Fruit fly (Drosophila melanogaster): Measurements from ENCODE around the gene CG1792.

The CG1792 gene

DNA sequence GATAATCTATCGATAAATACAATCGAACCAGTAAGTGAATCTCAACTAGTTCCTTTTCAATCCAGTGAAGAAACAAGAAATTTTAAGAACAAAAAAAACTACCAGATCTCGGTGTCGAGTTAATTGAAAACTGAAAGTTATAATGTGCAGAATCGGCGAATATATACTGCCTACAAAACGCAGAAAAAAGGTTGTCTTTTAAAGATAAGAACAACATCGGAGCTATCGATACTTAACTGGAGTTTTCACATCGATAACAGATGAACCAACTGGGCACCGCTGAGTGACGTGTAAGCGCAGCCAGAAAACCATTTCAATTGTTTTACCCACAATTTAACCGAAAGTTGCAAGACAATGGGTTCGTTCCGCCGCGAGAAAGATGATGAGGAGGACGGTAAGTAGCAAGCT lies 44.2 kb upstream of the CG1792 start, which contains the start of gene gammaCOP (continued):
- TF ChIP-seq CG1024 (GFP tag; IDR thresholded peaks at IDR 0.05) (no peak), ap (GFP tag; IDR thresholded peaks at IDR 0.05) (no peak), Sox102F (GFP tag; optimal IDR thresholded peaks at IDR 0.05) (no peak), tll (GFP tag; optimal IDR thresholded peaks at IDR 0.05) (no peak), vfl (GFP tag; optimal IDR thresholded peaks at IDR 0.05) (no peak), Mes4 (GFP tag; optimal IDR thresholded peaks at IDR 0.05) (no peak), CG9727 (GFP tag; optimal IDR thresholded peaks at IDR 0.05) (peak; percentile 9), Drgx (GFP tag; IDR thresholded peaks at IDR 0.05) (no peak), sqz (GFP tag; optimal IDR thresholded peaks at IDR 0.05) (no peak), gcm (GFP tag; optimal IDR thresholded peaks at IDR 0.05) (peak; percentile 15), CG9817 (tag; optimal IDR thresholded peaks at IDR 0.05) (no peak), H15 (GFP tag; IDR thresholded peaks at IDR 0.05) (no peak), CG16863 (GFP tag; optimal IDR thresholded peaks at IDR 0.05) (no peak), tgo (GFP tag; IDR thresholded peaks at IDR 0.05) (no peak), grn (GFP tag; optimal IDR thresholded peaks at IDR 0.05) (peak; percentile 75), CG15479 (GFP tag; optimal IDR thresholded peaks at IDR 0.05) (no peak), Awh (GFP tag; IDR thresholded peaks at IDR 0.05) (no peak), CG10979 (tag; optimal IDR thresholded peaks at IDR 0.05) (no peak), CG5180 (GFP tag; optimal IDR thresholded peaks at IDR 0.05) (no peak), CG5953 (GFP tag; IDR thresholded peaks at IDR 0.05) (no peak), BEAF-32 (GFP tag; optimal IDR thresholded peaks at IDR 0.05) (peak; percentile 87), CG16813 (GFP tag; IDR thresholded peaks at IDR 0.05; ENCODE audit: partially characterized antibody) (peak; percentile 88), CG13424 (tag; optimal IDR thresholded peaks at IDR 0.05) (no peak), MBD-R2 (GFP tag; IDR thresholded peaks at IDR 0.05) (peak; percentile 43), CG14014 (GFP tag; IDR thresholded peaks at IDR 0.05) (no peak), Lim3 (GFP tag; IDR thresholded peaks at IDR 0.05) (no peak), CG15514 (GFP tag; optimal IDR thresholded peaks at IDR 0.05) (peak; percentile 99), HLH4C (GFP tag; IDR thresholded peaks at IDR 0.05; ENCODE audit: partially characterized antibody) (peak; percentile 92), Spps (tag; optimal IDR thresholded peaks at IDR 0.05) (peak; percentile 16), CG3065 (GFP tag; optimal IDR thresholded peaks at IDR 0.05) (no peak), Atf6 (GFP tag; IDR thresholded peaks at IDR 0.05) (no peak), chif (GFP tag; optimal IDR thresholded peaks at IDR 0.05) (no peak), Asciz (GFP tag; optimal IDR thresholded peaks at IDR 0.05) (no peak), Xrp1 (GFP tag; IDR thresholded peaks at IDR 0.05) (no peak), seq (GFP tag; IDR thresholded peaks at IDR 0.05) (no peak), crc (GFP tag; optimal IDR thresholded peaks at IDR 0.05) (no peak), CG2889 (GFP tag; IDR thresholded peaks at IDR 0.05) (no peak), Myb (GFP tag; optimal IDR thresholded peaks at IDR 0.05) (peak; percentile 37), Kr (GFP tag; optimal IDR thresholded peaks at IDR 0.05) (no peak), Stat92E (GFP tag; optimal IDR thresholded peaks at IDR 0.05) (no peak), CG2120 (GFP tag; optimal IDR thresholded peaks at IDR 0.05) (no peak), eyg (GFP tag; optimal IDR thresholded peaks at IDR 0.05) (peak; percentile 5), CG17912 (GFP tag; optimal IDR thresholded peaks at IDR 0.05) (no peak), CG8290 (GFP tag; optimal IDR thresholded peaks at IDR 0.05) (peak; percentile 21), CG8290 (tag; optimal IDR thresholded peaks at IDR 0.05) (no peak), CG17829 (tag; optimal IDR thresholded peaks at IDR 0.05) (peak; percentile 36), CG4617 (GFP tag; optimal IDR thresholded peaks at IDR 0.05; ENCODE audit: borderline replicate concordance) (peak; percentile 42), CG2129 (GFP tag; IDR thresholded peaks at IDR 0.05; ENCODE audit: partially characterized antibody) (peak; percentile 77), zen2 (GFP tag; IDR thresholded peaks at IDR 0.05; ENCODE audit: partially characterized antibody) (peak; percentile 82; the same call in 2 of the 3 replicates), CG13296 (GFP tag; optimal IDR thresholded peaks at IDR 0.05) (no peak), CG7987 (GFP tag; optimal IDR thresholded peaks at IDR 0.05) (no peak)

All from whole organism, embryonic.